Fruit fly (Drosophila melanogaster): Measurements from ENCODE around the gene MICU1.

Gene MICU1

dm6 chr2L:7148919-7149318 lies 33.1 kb upstream of the MICU1 start (continued):
- TF ChIP-seq BtbVII (GFP tag; optimal IDR thresholded peaks at IDR 0.05) (no peak), btn (GFP tag; optimal IDR thresholded peaks at IDR 0.05) (no peak), CG11696 (GFP tag; IDR thresholded peaks at IDR 0.05) (no peak), Dref (GFP tag; IDR thresholded peaks at IDR 0.05) (no peak), peb (GFP tag; IDR thresholded peaks at IDR 0.05) (no peak), eve (GFP tag; optimal IDR thresholded peaks at IDR 0.05) (peak in 1 of 2 experiments; percentile 46), CG9797 (GFP tag; optimal IDR thresholded peaks at IDR 0.05) (no peak), CG11723 (GFP tag; optimal IDR thresholded peaks at IDR 0.05) (no peak), gcm2 (GFP tag; optimal IDR thresholded peaks at IDR 0.05) (no peak), CG1602 (GFP tag; optimal IDR thresholded peaks at IDR 0.05) (peak; percentile 17), seq (GFP tag; IDR thresholded peaks at IDR 0.05) (peak; percentile 33; the same call in 1 of the 2 replicates), CHES-1-like (GFP tag; optimal IDR thresholded peaks at IDR 0.05) (no peak), Doc3 (GFP tag; IDR thresholded peaks at IDR 0.05; ENCODE audit: partially characterized antibody) (no peak), CG6765 (GFP tag; optimal IDR thresholded peaks at IDR 0.05) (no peak), jumu (GFP tag; optimal IDR thresholded peaks at IDR 0.05) (no peak), CG14710 (tag; optimal IDR thresholded peaks at IDR 0.05) (peak; percentile 12), crol (GFP tag; IDR thresholded peaks at IDR 0.05) (no peak), CG11398 (GFP tag; optimal IDR thresholded peaks at IDR 0.05) (no peak), CG15514 (GFP tag; optimal IDR thresholded peaks at IDR 0.05) (no peak), Bgb (GFP tag; IDR thresholded peaks at IDR 0.05; ENCODE audit: partially characterized antibody) (no peak), CG11560 (tag; IDR thresholded peaks at IDR 0.05) (no peak), GATAe (GFP tag; conservative IDR thresholded peaks at IDR 0.05) (no peak), CG4360 (GFP tag; IDR thresholded peaks at IDR 0.05) (no peak), shn (GFP tag; optimal IDR thresholded peaks at IDR 0.05) (peak; percentile 22), Fer1 (GFP tag; optimal IDR thresholded peaks at IDR 0.05) (no peak), Fer3 (tag; optimal IDR thresholded peaks at IDR 0.05) (no peak), CG7839 (tag; optimal IDR thresholded peaks at IDR 0.05) (peak; percentile 41), salm (tag; optimal IDR thresholded peaks at IDR 0.05) (no peak), CG8924 (tag; optimal IDR thresholded peaks at IDR 0.05) (peak; percentile 12), Asciz (GFP tag; optimal IDR thresholded peaks at IDR 0.05) (no peak), CG1603 (tag; optimal IDR thresholded peaks at IDR 0.05) (peak; percentile 60), ham (GFP tag; IDR thresholded peaks at IDR 0.05) (no peak), CG8089 (GFP tag; optimal IDR thresholded peaks at IDR 0.05) (no peak), stwl (tag; optimal IDR thresholded peaks at IDR 0.05) (no peak), CG12236 (GFP tag; optimal IDR thresholded peaks at IDR 0.05) (no peak), gsb (GFP tag; IDR thresholded peaks at IDR 0.05) (no peak), CG1832 (GFP tag; optimal IDR thresholded peaks at IDR 0.05) (no peak), dysf (GFP tag; IDR thresholded peaks at IDR 0.05) (peak; percentile 52), sd (tag; optimal IDR thresholded peaks at IDR 0.05) (no peak), CG13287 (GFP tag; IDR thresholded peaks at IDR 0.05; ENCODE audit: partially characterized antibody) (no peak), mam (GFP tag; optimal IDR thresholded peaks at IDR 0.05) (peak; percentile 28), CG17328 (GFP tag; IDR thresholded peaks at IDR 0.05) (peak; percentile 72), CG3407 (GFP tag; optimal IDR thresholded peaks at IDR 0.05) (no peak), CG4820 (GFP tag; optimal IDR thresholded peaks at IDR 0.05) (peak; percentile 46), sim (GFP tag; IDR thresholded peaks at IDR 0.05) (no peak), wek (GFP tag; optimal IDR thresholded peaks at IDR 0.05) (no peak), D19B (GFP tag; optimal IDR thresholded peaks at IDR 0.05) (no peak), nerfin-1 (tag; optimal IDR thresholded peaks at IDR 0.05) (no peak), Max (GFP tag; optimal IDR thresholded peaks at IDR 0.05) (no peak), CG14014 (GFP tag; IDR thresholded peaks at IDR 0.05) (no peak), Doc2 (GFP tag; IDR thresholded peaks at IDR 0.05) (no peak), CG8359 (GFP tag; optimal IDR thresholded peaks at IDR 0.05; ENCODE audit: borderline replicate concordance) (no peak)
